Worm (Caenorhabditis elegans) whole organism, young adult: ENCODE data around the gene D1086.7.
A peak's percentile ranks its signal among the peaks of the same experiment; 100 is the strongest.

Experiments used
- B0261.1 ChIP-seq: sonication (generic microtip); optimal IDR thresholded peaks from 2 replicates; lab custom pipeline; 2016; ENCODE audit warnings: mild to moderate bottlenecking, missing genetic modification characterization, moderate library complexity, missing compliant biosample characterization
- B0336.3 ChIP-seq: fragments of 200-800 bp; sonication (Bioruptor generic); IDR thresholded peaks from 2 replicates; pipeline ENCODE4 v1.3.6; 2022; ENCODE audit warnings: missing genetic modification characterization, missing compliant biosample characterization
- D2030.7 ChIP-seq: fragments of 200-800 bp; sonication (Bioruptor generic); IDR thresholded peaks from 2 replicates; pipeline ENCODE4 v1.3.6; 2022; ENCODE audit warnings: missing genetic modification reagents, missing genetic modification characterization, missing compliant biosample characterization
- F10E7.11 ChIP-seq: sonication (generic microtip); optimal IDR thresholded peaks from 2 replicates; lab custom pipeline; 2017; ENCODE audit warnings: mild to moderate bottlenecking, missing genetic modification characterization, moderate library complexity, missing compliant biosample characterization
- F22D6.2 ChIP-seq: sonication (generic microtip); optimal IDR thresholded peaks from 2 replicates; lab custom pipeline; 2016; ENCODE audit warnings: mild to moderate bottlenecking, missing genetic modification characterization, missing compliant biosample characterization
- F33H1.4 ChIP-seq: fragments of 200-800 bp; sonication (Bioruptor generic); IDR thresholded peaks from 2 replicates; pipeline ENCODE4 v1.3.6; 2022; ENCODE audit warnings: missing genetic modification reagents, missing genetic modification characterization, missing compliant biosample characterization
- F49E8.2 ChIP-seq: sonication (generic microtip); optimal IDR thresholded peaks from 3 replicates; lab custom pipeline; 2017; ENCODE audit warnings: missing genetic modification characterization, mild to moderate bottlenecking, missing compliant biosample characterization, antibody characterized with exemption, moderate library complexity; ENCODE audit not compliant: insufficient read depth
- attf-3 ChIP-seq: fragments of 200-800 bp; sonication (Bioruptor generic); conservative IDR thresholded peaks from 2 replicates; pipeline ENCODE4 v1.3.6; 2022; ENCODE audit warnings: missing genetic modification reagents, missing genetic modification characterization, missing compliant biosample characterization
- attf-6 ChIP-seq: fragments of 200-800 bp; sonication (Bioruptor generic); IDR thresholded peaks from 2 replicates; pipeline ENCODE4 v1.3.6; 2022; ENCODE audit warnings: missing genetic modification reagents, missing genetic modification characterization, missing compliant biosample characterization
- bed-1 ChIP-seq: fragments of 200-800 bp; sonication (Bioruptor generic); IDR thresholded peaks from 2 replicates; pipeline ENCODE4 v1.3.6; 2022; ENCODE audit warnings: missing genetic modification reagents, missing genetic modification characterization, missing compliant biosample characterization
- cebp-2 ChIP-seq: fragments of 200-800 bp; sonication (Bioruptor generic); IDR thresholded peaks from 2 replicates; pipeline ENCODE4 v1.3.6; 2022; ENCODE audit warnings: missing genetic modification characterization, missing compliant biosample characterization
- die-1 ChIP-seq: sonication (generic microtip); optimal IDR thresholded peaks from 2 replicates; lab custom pipeline; 2016; ENCODE audit warnings: missing genotype, mild to moderate bottlenecking, missing genetic modification characterization, missing compliant biosample characterization
- ekl-4 ChIP-seq: fragments of 200-800 bp; sonication (Bioruptor generic); IDR thresholded peaks from 2 replicates; pipeline ENCODE4 v1.3.6; 2022; ENCODE audit warnings: missing genetic modification reagents, missing genetic modification characterization, missing compliant biosample characterization
- ets-4 ChIP-seq: fragments of 200-800 bp; sonication (Bioruptor generic); optimal IDR thresholded peaks from 2 replicates; lab custom pipeline; 2018; ENCODE audit warnings: mild to moderate bottlenecking, missing genetic modification characterization, missing compliant biosample characterization
- hmg-20 ChIP-seq: fragments of 200-800 bp; sonication (Bioruptor generic); IDR thresholded peaks from 2 replicates; pipeline ENCODE4 v1.3.6; 2022; ENCODE audit warnings: missing genetic modification reagents, missing genetic modification characterization, missing compliant biosample characterization
- hsf-1 ChIP-seq: fragments of 200-800 bp; sonication (Bioruptor generic); IDR thresholded peaks from 2 replicates; pipeline ENCODE4 v1.3.6; 2022; ENCODE audit warnings: missing genetic modification reagents, missing genetic modification characterization, missing compliant biosample characterization
- let-526 ChIP-seq: fragments of 200-800 bp; sonication (Bioruptor generic); IDR thresholded peaks from 2 replicates; pipeline ENCODE4 v1.3.6; 2022; ENCODE audit warnings: missing genetic modification reagents, missing genetic modification characterization, missing compliant biosample characterization
- lin-26 ChIP-seq: fragments of 200-800 bp; sonication (Bioruptor generic); IDR thresholded peaks from 2 replicates; pipeline ENCODE4 v1.3.6; 2022; ENCODE audit warnings: missing genetic modification reagents, missing genetic modification characterization, missing compliant biosample characterization
- lin-40 ChIP-seq: sonication (generic microtip); optimal IDR thresholded peaks from 2 replicates; lab custom pipeline; 2016; ENCODE audit warnings: missing genetic modification characterization, mild to moderate bottlenecking, missing compliant biosample characterization, missing genotype, missing genetic modification reagents
- lsy-27 ChIP-seq: sonication (generic microtip); optimal IDR thresholded peaks from 2 replicates; lab custom pipeline; 2017; ENCODE audit warnings: missing genetic modification characterization, mild to moderate bottlenecking, missing compliant biosample characterization, antibody characterized with exemption, missing genotype, borderline replicate concordance; ENCODE audit not compliant: insufficient read depth
- madf-6 ChIP-seq: fragments of 200-800 bp; sonication (Bioruptor generic); IDR thresholded peaks from 2 replicates; pipeline ENCODE4 v1.3.6; 2022; ENCODE audit warnings: missing genetic modification reagents, missing genetic modification characterization, missing compliant biosample characterization
- nhr-120 ChIP-seq: fragments of 200-800 bp; sonication (Bioruptor generic); IDR thresholded peaks from 2 replicates; pipeline ENCODE4 v1.3.6; 2022; ENCODE audit warnings: missing genetic modification characterization, missing compliant biosample characterization
- nhr-90 ChIP-seq: sonication (generic microtip); optimal IDR thresholded peaks from 2 replicates; lab custom pipeline; 2016; ENCODE audit warnings: missing genotype, mild to moderate bottlenecking, missing genetic modification characterization, missing compliant biosample characterization
- rcor-1 ChIP-seq: fragments of 200-800 bp; sonication (Bioruptor generic); IDR thresholded peaks from 2 replicates; pipeline ENCODE4 v1.3.6; 2022; ENCODE audit warnings: missing genetic modification reagents, missing genetic modification characterization, missing compliant biosample characterization
- rec-8 ChIP-seq, 2 experiments: sonication (generic microtip); optimal IDR thresholded peaks; 2 replicates each; lab custom pipeline; 2016; ENCODE audit warnings: mild to moderate bottlenecking in 2 of 2, missing genetic modification characterization in 2 of 2, missing genetic modification reagents in 2 of 2, missing genotype in 2 of 2, missing biosample characterization in 1 of 2, missing compliant biosample characterization in 1 of 2, moderate library complexity in 1 of 2
- sea-2 ChIP-seq: fragments of 200-800 bp; sonication (Bioruptor generic); IDR thresholded peaks from 2 replicates; pipeline ENCODE4 v1.3.6; 2022; ENCODE audit warnings: missing genetic modification characterization, missing compliant biosample characterization
- snpc-1.1 ChIP-seq: sonication (generic microtip); optimal IDR thresholded peaks from 2 replicates; lab custom pipeline; 2017; ENCODE audit warnings: missing genetic modification characterization, mild to moderate bottlenecking, missing compliant biosample characterization, antibody characterized with exemption, moderate library complexity, missing genotype, missing genetic modification reagents; ENCODE audit not compliant: insufficient read depth
- snpc-3.4 ChIP-seq: sonication (generic microtip); optimal IDR thresholded peaks from 2 replicates; lab custom pipeline; 2017; ENCODE audit warnings: missing genetic modification characterization, mild to moderate bottlenecking, missing compliant biosample characterization, antibody characterized with exemption, moderate library complexity, missing genotype, missing genetic modification reagents
- snpc-4 ChIP-seq, 5 experiments: fragments of 150-350 bp in 1 of 5; sonication (generic microtip) in 4 of 5; optimal IDR thresholded peaks; 2 replicates each; lab custom pipeline; 2014 to 2018; ENCODE audit warnings: missing genetic modification characterization in 5 of 5, missing biosample characterization in 3 of 5, antibody characterized with exemption in 2 of 5, mild to moderate bottlenecking in 2 of 5, missing compliant biosample characterization in 2 of 5, missing genotype in 2 of 5, moderate library complexity in 2 of 5, missing genetic modification reagents in 1 of 5
- somi-1 ChIP-seq: fragments of 200-800 bp; sonication (Bioruptor generic); optimal IDR thresholded peaks from 2 replicates; lab custom pipeline; 2018; ENCODE audit warnings: mild to moderate bottlenecking, missing genetic modification characterization, missing compliant biosample characterization
- unc-130 ChIP-seq: sonication (generic microtip); optimal IDR thresholded peaks from 2 replicates; lab custom pipeline; 2016; ENCODE audit warnings: missing genetic modification reagents, missing genetic modification characterization, missing compliant biosample characterization
- unc-62 ChIP-seq: fragments of 150-350 bp; optimal IDR thresholded peaks from 2 replicates; lab custom pipeline; 2014; ENCODE audit warnings: missing biosample characterization, missing genetic modification reagents, missing genetic modification characterization
- ztf-6 ChIP-seq: fragments of 200-800 bp; sonication (Bioruptor generic); IDR thresholded peaks from 2 replicates; pipeline ENCODE4 v1.3.6; 2022; ENCODE audit warnings: missing genetic modification reagents, missing genetic modification characterization, missing compliant biosample characterization

Gene D1086.7

DNA sequence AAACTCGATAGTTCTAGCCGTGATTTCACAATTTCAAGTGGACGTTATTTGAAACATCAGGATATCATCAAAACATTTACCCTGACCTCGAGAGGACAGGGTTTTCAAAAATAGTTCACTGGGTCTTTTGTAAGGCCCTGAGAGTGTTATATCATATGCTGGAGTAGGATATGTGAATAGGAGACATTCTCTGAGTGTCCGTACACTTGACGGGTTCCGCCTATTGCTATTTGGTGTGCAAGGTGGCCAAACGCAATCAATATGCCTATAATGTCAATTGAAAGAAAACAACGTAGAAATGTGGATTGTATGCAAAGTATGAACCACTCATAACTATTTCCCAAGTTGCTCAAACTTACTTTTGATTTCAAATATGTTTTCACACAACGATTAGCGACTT is 13.3 kb downstream of the D1086.7 start:
- TF ChIP-seq hsf-1 (GFP tag; lab: Robert Waterston, UW) = no peak
- peak; percentile 10 for TF ChIP-seq snpc-4 (GFP tag; optimal IDR thresholded peaks at IDR 0.05; lab: Kevin White, UChicago)
- TF ChIP-seq snpc-4 (tag; optimal IDR thresholded peaks at IDR 0.05; lab: Kevin White, UChicago) = peak in 2 of 4 experiments; percentile 77 to 79
- TF ChIP-seq snpc-1.1 (tag; lab: Kevin White, UChicago) = peak; percentile 78
- TF ChIP-seq, all 124 proteins: peak for 2

DNA sequence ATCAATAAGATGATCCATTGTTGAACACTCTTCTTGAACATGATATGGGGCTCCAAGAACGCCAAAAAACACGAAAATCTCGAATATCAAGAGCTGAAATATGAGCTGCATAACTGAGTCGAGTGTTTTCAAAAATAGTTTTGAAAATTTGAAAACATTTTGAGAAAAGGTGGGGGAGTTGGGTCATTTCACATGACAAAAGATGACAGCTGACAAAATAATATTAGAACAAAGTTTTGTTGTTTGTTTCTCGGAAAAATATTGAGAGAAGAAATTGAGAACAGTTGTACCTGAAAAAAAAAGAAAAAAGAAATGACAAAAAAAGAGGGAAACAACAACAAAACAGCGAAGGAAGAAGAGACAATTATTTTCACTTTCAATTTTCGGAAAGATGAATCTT is 14.4 kb downstream of the D1086.7 start, which contains the start of the genes D1086.2 and D1086.1:
TSS of gene D1086.2 (minus strand) at position 150 of the 400 bp plus-strand sequence.
TSS of gene D1086.1 (plus strand) at position 340 of the 400 bp plus-strand sequence.
- TF ChIP-seq nhr-120 (GFP tag; lab: Robert Waterston, UW) = no peak
- no peak for TF ChIP-seq lsy-27 (tag; lab: Kevin White, UChicago)
- TF ChIP-seq B0336.3 = no peak
- TF ChIP-seq F10E7.11 = no peak
- TF ChIP-seq lin-40 (tag; lab: Kevin White, UChicago) = no peak
- TF ChIP-seq attf-6 (GFP tag; lab: Robert Waterston, UW) = no peak
- TF ChIP-seq die-1 (tag; lab: Kevin White, UChicago) = no peak
- no peak for TF ChIP-seq ekl-4
- TF ChIP-seq snpc-3.4 = no peak
- no peak for TF ChIP-seq let-526 (GFP tag; lab: Robert Waterston, UW)
- no peak for TF ChIP-seq nhr-90 (tag; lab: Kevin White, UChicago)
- no peak for TF ChIP-seq lin-26 (GFP tag; lab: Robert Waterston, UW)
- TF ChIP-seq, all 124 proteins: peak for 0

DNA sequence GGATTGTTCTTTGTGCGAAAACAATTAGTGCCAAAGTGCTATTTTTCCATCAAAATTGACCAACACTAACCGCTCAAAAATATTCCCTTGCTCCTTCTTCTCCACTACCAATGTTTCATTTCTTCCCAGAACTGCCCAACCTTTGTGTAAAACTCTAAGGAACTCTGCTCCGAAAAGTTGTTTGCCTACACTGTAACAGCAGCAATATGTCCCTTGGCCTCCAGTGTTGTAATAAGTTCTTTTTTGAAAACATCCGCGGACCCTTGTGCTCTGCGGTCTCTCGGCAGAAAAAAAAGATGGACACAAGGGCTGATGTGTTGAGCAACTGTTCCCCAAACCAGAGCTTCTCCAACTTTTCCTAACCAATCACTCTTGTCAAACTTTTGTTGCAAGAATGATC is 16.8 kb downstream of the D1086.7 start, which contains the start of gene D1086.12:
TSS of gene D1086.12 (plus strand) at position 301 of the 400 bp plus-strand sequence.
- no peak for TF ChIP-seq somi-1 (GFP tag; lab: Kevin White, UChicago)
- no peak for TF ChIP-seq bed-1 (GFP tag; lab: Robert Waterston, UW)
- no peak for TF ChIP-seq F49E8.2 (tag; lab: Kevin White, UChicago)

DNA sequence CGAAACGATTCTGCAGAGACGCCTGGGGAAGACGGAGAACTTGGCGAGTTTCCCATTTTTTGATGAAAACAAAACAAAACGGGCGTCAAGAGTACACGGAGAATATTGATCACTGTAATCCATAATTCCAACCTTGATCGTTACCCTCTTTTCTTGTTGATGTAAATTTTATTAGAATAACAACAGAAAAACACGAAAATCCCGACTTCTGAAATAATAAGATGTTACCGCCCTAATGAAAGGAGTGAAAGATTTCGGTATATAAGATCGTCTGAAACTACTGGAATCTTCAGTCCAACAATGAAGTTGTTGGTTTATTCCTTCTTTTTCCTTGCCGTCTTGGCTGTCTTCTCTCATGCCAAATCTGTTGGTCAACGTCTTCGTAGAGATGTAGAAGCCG is 19.9 kb downstream of the D1086.7 start, which contains the start of gene D1086.9:
TSS of gene D1086.9 (plus strand) at position 301 of the 400 bp plus-strand sequence.
- TF ChIP-seq lin-26 (GFP tag; lab: Robert Waterston, UW) (no peak), attf-3 (no peak), hmg-20 (GFP tag; lab: Robert Waterston, UW) (no peak), cebp-2 (no peak), unc-130 (GFP tag; lab: Kevin White, UChicago) (no peak)

DNA sequence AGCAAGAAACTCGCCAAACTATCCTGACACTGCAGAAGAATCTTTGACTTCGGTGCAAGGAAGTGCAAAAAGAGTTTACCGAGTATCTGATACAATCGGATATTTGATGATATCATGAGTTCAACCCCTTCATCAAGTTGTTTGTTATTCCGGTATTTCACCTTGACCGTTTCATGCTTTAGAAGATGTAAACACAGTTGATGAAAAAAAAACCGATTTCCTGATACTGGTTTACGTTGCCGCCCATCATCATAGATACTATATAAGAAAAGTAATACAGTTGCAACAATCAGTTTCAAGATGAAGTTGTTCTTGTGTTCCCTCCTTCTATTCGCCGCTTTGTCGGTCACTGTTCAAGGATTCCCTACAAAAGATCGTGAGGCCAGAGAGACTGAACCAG is 23.4 kb downstream of the D1086.7 start, which contains the start of gene H39E23.3:
TSS of gene H39E23.3 (plus strand) at position 301 of the 400 bp plus-strand sequence.
- TF ChIP-seq attf-6 (GFP tag; lab: Robert Waterston, UW) (no peak), let-526 (GFP tag; lab: Robert Waterston, UW) (no peak), F22D6.2 (tag; lab: Kevin White, UChicago) (no peak), madf-6 (GFP tag; lab: Robert Waterston, UW) (no peak), sea-2 (GFP tag; lab: Robert Waterston, UW) (no peak), B0261.1 (tag; lab: Kevin White, UChicago) (no peak), snpc-3.4 (no peak), bed-1 (GFP tag; lab: Robert Waterston, UW) (no peak), hsf-1 (GFP tag; lab: Robert Waterston, UW) (no peak), rcor-1 (GFP tag; lab: Robert Waterston, UW) (no peak), D2030.7 (no peak), unc-62 (GFP tag; lab: Kevin White, UChicago) (no peak), lin-26 (GFP tag; lab: Robert Waterston, UW) (no peak), ets-4 (GFP tag; lab: Kevin White, UChicago) (no peak), ztf-6 (GFP tag; lab: Robert Waterston, UW) (no peak), F33H1.4 (no peak), rec-8 (tag; optimal IDR thresholded peaks at IDR 0.05; lab: Kevin White, UChicago) (no peak)
